Worm (Caenorhabditis elegans): ENCODE results near the gene snf-3.

snf-3 gene

DNA sequence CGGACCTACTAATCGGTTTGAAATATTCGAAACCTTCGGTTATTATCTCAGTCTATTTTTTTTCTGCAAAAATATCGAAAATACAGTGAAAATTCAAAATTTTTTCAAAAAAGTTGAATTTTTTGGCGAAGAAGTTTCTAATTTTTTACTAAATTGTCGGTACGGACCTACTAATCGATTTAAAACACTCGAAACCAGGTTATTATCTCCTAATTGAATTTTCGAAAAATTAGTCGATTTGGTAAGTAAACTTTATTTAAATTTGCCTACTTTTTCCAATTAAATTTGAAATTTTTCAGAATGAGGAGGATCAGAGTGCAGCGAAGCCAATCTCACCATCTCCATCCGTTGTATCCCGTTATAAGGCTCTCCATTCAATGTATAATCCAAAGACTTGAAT is 20.9 kb upstream of the snf-3 start, which contains the start of gene K02E7.12:
Gene K02E7.12, plus strand, starts transcription at position 301 of the 400 bp plus-strand sequence.
- TF ChIP-seq ztf-23 (GFP tag; IDR thresholded peaks at IDR 0.05) (no peak), cog-1 (tag; optimal IDR thresholded peaks at IDR 0.05) (no peak), tab-1 (GFP tag; IDR thresholded peaks at IDR 0.05) (no peak)

DNA sequence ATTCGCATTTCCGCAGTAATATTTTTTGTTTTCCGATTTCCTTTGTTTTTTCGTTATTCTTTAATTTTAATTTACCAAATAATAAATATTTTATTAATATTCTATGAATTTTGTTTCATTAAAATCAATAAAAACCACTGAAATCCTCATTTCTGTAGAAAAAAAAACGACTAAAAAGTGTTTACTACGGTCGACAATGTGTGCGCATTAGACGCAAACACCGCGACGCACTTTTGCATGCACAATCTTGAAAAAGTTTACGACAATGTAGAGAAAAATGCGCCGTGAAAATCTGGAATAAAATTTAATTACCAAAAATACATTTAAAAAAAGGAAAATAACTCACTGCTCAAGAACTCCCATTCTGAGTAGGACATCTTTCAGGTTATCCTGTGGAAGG is 20.4 kb upstream of the snf-3 start:
- TF ChIP-seq ztf-23 (GFP tag; IDR thresholded peaks at IDR 0.05) (no peak), tab-1 (GFP tag; IDR thresholded peaks at IDR 0.05) (no peak), T22C8.4 (GFP tag; IDR thresholded peaks at IDR 0.05) (no peak), med-1 (GFP tag; optimal IDR thresholded peaks at IDR 0.05; ENCODE audit: insufficient read depth) (no peak), ztf-29 (GFP tag; IDR thresholded peaks at IDR 0.05) (no peak), ref-1 (GFP tag; conservative IDR thresholded peaks at IDR 0.05) (no peak), flt-1 (GFP tag; IDR thresholded peaks at IDR 0.05) (no peak), klf-2 (GFP tag; conservative IDR thresholded peaks at IDR 0.05) (no peak), cog-1 (tag; optimal IDR thresholded peaks at IDR 0.05) (no peak)

DNA sequence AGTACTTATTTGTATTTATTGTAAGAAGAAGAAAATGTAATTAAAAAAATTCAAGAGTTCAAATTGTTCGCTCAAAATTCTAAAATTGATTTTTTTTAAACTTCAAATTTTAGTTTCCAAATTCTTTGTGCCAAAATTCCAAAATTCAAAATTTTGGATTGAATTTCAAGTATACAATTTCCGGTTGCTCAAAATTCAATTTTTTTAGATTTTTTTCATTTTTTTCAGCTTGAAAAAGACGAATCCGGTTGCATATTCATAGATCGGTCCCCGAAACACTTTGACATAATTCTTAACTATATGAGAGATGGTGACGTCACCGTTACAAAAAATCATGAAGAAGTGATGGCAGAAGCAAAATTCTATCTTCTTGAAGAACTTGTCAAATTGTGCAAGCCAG is 19.7 kb upstream of the snf-3 start, which contains the start of gene K02E7.4:
Gene K02E7.4, plus strand, starts transcription at position 301 of the 400 bp plus-strand sequence.
- TF ChIP-seq flt-1 (GFP tag; IDR thresholded peaks at IDR 0.05): no peak
- no peak for TF ChIP-seq ref-1 (GFP tag; conservative IDR thresholded peaks at IDR 0.05)
- TF ChIP-seq ztf-23 (GFP tag; IDR thresholded peaks at IDR 0.05): no peak
- TF ChIP-seq tab-1 (GFP tag; IDR thresholded peaks at IDR 0.05): no peak
- no peak for TF ChIP-seq T22C8.4 (GFP tag; IDR thresholded peaks at IDR 0.05)
- no peak for TF ChIP-seq cog-1 (tag; optimal IDR thresholded peaks at IDR 0.05)
- TF ChIP-seq ztf-29 (GFP tag; IDR thresholded peaks at IDR 0.05): no peak
- TF ChIP-seq med-1 (GFP tag; optimal IDR thresholded peaks at IDR 0.05; ENCODE audit: insufficient read depth): no peak
- no peak for TF ChIP-seq klf-2 (GFP tag; conservative IDR thresholded peaks at IDR 0.05)

ce11 chrII:1075424-1075823 is 16.4 kb upstream of the snf-3 start, which contains the start of gene K02E7.11:
Gene K02E7.11 (minus strand): TSS chrII:1075524.
- TF ChIP-seq flt-1 (GFP tag; IDR thresholded peaks at IDR 0.05) (no peak), ztf-23 (GFP tag; IDR thresholded peaks at IDR 0.05) (no peak), cog-1 (tag; optimal IDR thresholded peaks at IDR 0.05) (no peak)

ce11 chrII:1082859-1083258 is 8.9 kb upstream of the snf-3 start, which contains the start of gene K02E7.1:
Gene K02E7.1 (plus strand): TSS chrII:1083159.
- TF ChIP-seq ztf-29 (GFP tag; IDR thresholded peaks at IDR 0.05): no peak
- TF ChIP-seq ztf-23 (GFP tag; IDR thresholded peaks at IDR 0.05): no peak
- no peak for TF ChIP-seq ref-1 (GFP tag; conservative IDR thresholded peaks at IDR 0.05)
- TF ChIP-seq T22C8.4 (GFP tag; IDR thresholded peaks at IDR 0.05): no peak
- no peak for TF ChIP-seq klf-2 (GFP tag; conservative IDR thresholded peaks at IDR 0.05)
- no peak for TF ChIP-seq tab-1 (GFP tag; IDR thresholded peaks at IDR 0.05)
- TF ChIP-seq med-1 (GFP tag; optimal IDR thresholded peaks at IDR 0.05; ENCODE audit: insufficient read depth): no peak
- TF ChIP-seq cog-1 (tag; optimal IDR thresholded peaks at IDR 0.05): no peak
- TF ChIP-seq flt-1 (GFP tag; IDR thresholded peaks at IDR 0.05): no peak

ce11 chrII:1084899-1085298 is 6.9 kb upstream of the snf-3 start:
- TF ChIP-seq ref-1 (GFP tag; conservative IDR thresholded peaks at IDR 0.05): no peak
- TF ChIP-seq med-1 (GFP tag; optimal IDR thresholded peaks at IDR 0.05; ENCODE audit: insufficient read depth): no peak
- TF ChIP-seq tab-1 (GFP tag; IDR thresholded peaks at IDR 0.05): no peak
- no peak for TF ChIP-seq flt-1 (GFP tag; IDR thresholded peaks at IDR 0.05)
- no peak for TF ChIP-seq ztf-29 (GFP tag; IDR thresholded peaks at IDR 0.05)
- peak; percentile 39 for TF ChIP-seq cog-1 (tag; optimal IDR thresholded peaks at IDR 0.05)
- no peak for TF ChIP-seq klf-2 (GFP tag; conservative IDR thresholded peaks at IDR 0.05)
- no peak for TF ChIP-seq ztf-23 (GFP tag; IDR thresholded peaks at IDR 0.05)

DNA sequence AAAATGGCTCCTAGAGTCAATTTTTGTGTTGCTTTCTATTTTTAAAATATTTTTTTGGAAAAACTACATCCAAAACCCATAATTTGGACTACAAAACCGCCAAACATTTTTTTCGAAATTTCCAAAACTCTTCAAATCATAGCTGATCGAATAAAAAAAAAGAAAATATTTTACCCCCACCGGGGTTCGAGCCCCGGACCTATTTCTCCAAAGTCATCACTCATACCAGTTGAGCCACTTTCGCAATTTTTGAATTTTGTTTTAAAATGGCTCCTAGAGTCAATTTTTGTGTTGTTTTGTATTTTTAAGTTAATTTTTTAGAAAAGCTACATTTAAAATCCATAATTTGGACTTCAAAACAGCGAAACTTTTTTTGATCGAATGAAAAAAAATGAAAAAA is 6.3 kb upstream of the snf-3 start:
- TF ChIP-seq flt-1 (GFP tag; IDR thresholded peaks at IDR 0.05): no peak
- TF ChIP-seq cog-1 (tag; optimal IDR thresholded peaks at IDR 0.05): no peak
- TF ChIP-seq ref-1 (GFP tag; conservative IDR thresholded peaks at IDR 0.05): no peak
- TF ChIP-seq med-1 (GFP tag; optimal IDR thresholded peaks at IDR 0.05; ENCODE audit: insufficient read depth): no peak
- no peak for TF ChIP-seq ztf-23 (GFP tag; IDR thresholded peaks at IDR 0.05)
- TF ChIP-seq ztf-29 (GFP tag; IDR thresholded peaks at IDR 0.05): no peak
- no peak for TF ChIP-seq tab-1 (GFP tag; IDR thresholded peaks at IDR 0.05)
- no peak for TF ChIP-seq klf-2 (GFP tag; conservative IDR thresholded peaks at IDR 0.05)
- TF ChIP-seq T22C8.4 (GFP tag; IDR thresholded peaks at IDR 0.05): no peak

ce11 chrII:1086479-1086878 is 5.3 kb upstream of the snf-3 start:
- TF ChIP-seq klf-2 (GFP tag; conservative IDR thresholded peaks at IDR 0.05) (no peak), ztf-23 (GFP tag; IDR thresholded peaks at IDR 0.05) (no peak), T22C8.4 (GFP tag; IDR thresholded peaks at IDR 0.05) (no peak), ztf-29 (GFP tag; IDR thresholded peaks at IDR 0.05) (no peak), flt-1 (GFP tag; IDR thresholded peaks at IDR 0.05) (no peak), ref-1 (GFP tag; conservative IDR thresholded peaks at IDR 0.05) (no peak), med-1 (GFP tag; optimal IDR thresholded peaks at IDR 0.05; ENCODE audit: insufficient read depth) (no peak), tab-1 (GFP tag; IDR thresholded peaks at IDR 0.05) (no peak), cog-1 (tag; optimal IDR thresholded peaks at IDR 0.05) (no peak)

DNA sequence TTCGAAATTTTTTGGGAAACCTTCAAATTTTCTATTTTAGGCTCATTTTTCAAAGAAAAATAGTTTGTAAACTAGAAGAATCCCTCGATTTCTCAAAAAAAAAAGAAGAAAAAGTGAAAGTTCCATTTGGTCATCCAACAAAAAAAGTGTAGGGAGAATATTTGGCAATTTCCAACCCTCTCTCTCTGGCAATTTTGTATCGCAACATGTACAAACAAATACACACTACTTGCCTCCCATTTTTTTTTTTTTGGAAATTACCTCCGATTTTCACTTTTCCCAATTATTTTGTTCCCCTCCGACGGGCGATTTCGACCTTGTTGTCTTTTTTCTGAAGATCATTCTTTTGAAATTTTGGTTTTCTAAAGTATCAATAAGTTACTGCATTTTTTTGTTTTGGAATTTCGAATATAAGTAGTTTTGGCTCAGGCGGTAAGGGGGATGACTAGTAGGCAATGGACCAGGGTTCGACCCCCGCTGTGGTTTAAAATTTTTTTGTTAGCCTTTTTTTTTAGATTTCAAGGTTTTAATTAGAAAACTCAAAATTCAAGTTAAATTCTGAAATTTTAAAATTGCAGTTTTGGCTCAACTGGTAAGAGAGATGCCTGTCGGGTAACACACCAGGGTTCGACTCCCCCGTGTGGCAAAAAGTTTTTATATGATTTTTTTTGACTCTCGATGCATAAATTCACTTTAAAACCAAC is 3.1 kb upstream of the snf-3 start:
- no peak for TF ChIP-seq ztf-29 (GFP tag; IDR thresholded peaks at IDR 0.05)
- TF ChIP-seq ztf-23 (GFP tag; IDR thresholded peaks at IDR 0.05): no peak
- no peak for TF ChIP-seq flt-1 (GFP tag; IDR thresholded peaks at IDR 0.05)
- TF ChIP-seq cog-1 (tag; optimal IDR thresholded peaks at IDR 0.05): no peak
- no peak for TF ChIP-seq med-1 (GFP tag; optimal IDR thresholded peaks at IDR 0.05; ENCODE audit: insufficient read depth)
- TF ChIP-seq T22C8.4 (GFP tag; IDR thresholded peaks at IDR 0.05): no peak
- TF ChIP-seq klf-2 (GFP tag; conservative IDR thresholded peaks at IDR 0.05): no peak
- TF ChIP-seq ref-1 (GFP tag; conservative IDR thresholded peaks at IDR 0.05): no peak
- TF ChIP-seq tab-1 (GFP tag; IDR thresholded peaks at IDR 0.05): no peak

- no peak for TF ChIP-seq T22C8.4 (GFP tag; IDR thresholded peaks at IDR 0.05)
These were observed 1.1 kb upstream of the snf-3 start for ce11 chrII:1090743-1091142.

All from whole organism, midembryonic.